Fruit fly (Drosophila melanogaster) Kc167 (cell line): ENCODE measurements around the gene CG5235.

Experiments
- Myc ChIP-seq: fragments of >200 bp; optimal IDR thresholded peaks from 2 replicates; lab custom pipeline; 2017; ENCODE audit warnings: missing external identifiers
- Sin3A ChIP-seq: fragments of >200 bp; optimal IDR thresholded peaks from 2 replicates; lab custom pipeline; 2018; ENCODE audit warnings: missing external identifiers
- h ChIP-seq: fragments of >200 bp; optimal IDR thresholded peaks from 3 replicates; lab custom pipeline; 2018; ENCODE audit warnings: missing external identifiers
- insv ChIP-seq: fragments of >200 bp; optimal IDR thresholded peaks from 3 replicates; lab custom pipeline; 2018; ENCODE audit warnings: missing external identifiers
- psq ChIP-seq: fragments of >200 bp; optimal IDR thresholded peaks from 2 replicates; lab custom pipeline; 2017; ENCODE audit warnings: missing external identifiers
- ttk ChIP-seq: sonication (Bioruptor generic); optimal IDR thresholded peaks from 2 replicates; lab custom pipeline; 2017; ENCODE audit warnings: missing external identifiers

CG5235 gene

dm6 chr3L:16112069-16112820, 22.1 kb upstream of the CG5235 start, which contains the start of gene Zn72D:
Gene Zn72D, minus strand, starts transcription at chr3L:16112626.
- TF ChIP-seq psq (lab: Kevin White, UChicago), result no peak
- TF ChIP-seq Sin3A, result no peak
- no peak for TF ChIP-seq h (lab: Kevin White, UChicago)
- no peak for TF ChIP-seq ttk
- no peak for TF ChIP-seq insv (lab: Kevin White, UChicago)
- TF ChIP-seq Myc (lab: Kevin White, UChicago), result no peak

dm6 chr3L:16105528-16105927, 15.3 kb upstream of the CG5235 start, which contains the start of the genes IntS9 and CG43295:
Gene IntS9, minus strand, starts transcription at chr3L:16105627.
Gene CG43295, plus strand, starts transcription at chr3L:16105852.
- TF ChIP-seq Sin3A (no peak), psq (lab: Kevin White, UChicago) (no peak), h (lab: Kevin White, UChicago) (no peak), insv (lab: Kevin White, UChicago) (no peak), ttk (no peak), Myc (lab: Kevin White, UChicago) (no peak)

DNA sequence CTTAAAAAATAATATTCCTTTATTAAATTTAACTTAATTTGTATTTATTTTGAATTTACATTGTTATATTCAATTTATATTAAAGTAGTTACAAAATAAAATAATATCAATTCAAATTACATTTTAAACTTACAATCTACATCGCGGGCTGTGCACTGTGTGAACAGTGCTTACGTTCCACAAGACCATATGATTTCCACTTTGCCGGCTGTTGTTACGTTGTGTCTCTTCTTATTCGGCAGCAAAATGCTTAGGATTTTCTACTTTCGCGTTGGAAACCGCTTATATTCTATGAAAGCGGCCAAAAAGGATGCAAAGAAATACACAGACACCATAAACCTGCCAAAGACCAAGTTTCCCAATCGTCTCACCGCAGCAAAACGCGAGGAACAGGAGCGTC, 9.9 kb upstream of the CG5235 start, which contains the start of gene IleRS-m:
Gene IleRS-m, plus strand, starts transcription at position 222 of the 400 bp plus-strand sequence.
- TF ChIP-seq psq (lab: Kevin White, UChicago) (no peak), ttk (no peak), Sin3A (no peak), h (lab: Kevin White, UChicago) (no peak), insv (lab: Kevin White, UChicago) (no peak), Myc (lab: Kevin White, UChicago) (no peak)

- TF ChIP-seq insv (lab: Kevin White, UChicago) (no peak), ttk (no peak), Sin3A (no peak), psq (lab: Kevin White, UChicago) (no peak), h (lab: Kevin White, UChicago) (no peak), Myc (lab: Kevin White, UChicago) (no peak)
These were observed 7.2 kb upstream of the CG5235 start, which contains the start of the genes CG13074 and ATPsynbetaL for dm6 chr3L:16097393-16097884. Gene CG13074, minus strand, starts transcription at chr3L:16097493. Gene ATPsynbetaL, plus strand, starts transcription at chr3L:16097834.

- TF ChIP-seq psq (lab: Kevin White, UChicago) (no peak), Myc (lab: Kevin White, UChicago) (no peak), h (lab: Kevin White, UChicago) (no peak), insv (lab: Kevin White, UChicago) (no peak), Sin3A (no peak), ttk (no peak)
These were observed 2.8 kb downstream of the CG5235 start, which contains the start of gene Tasp1 for dm6 chr3L:16087323-16087816. Gene Tasp1, minus strand, starts transcription at chr3L:16087525.

- TF ChIP-seq psq (lab: Kevin White, UChicago), result no peak
- no peak for TF ChIP-seq h (lab: Kevin White, UChicago)
- TF ChIP-seq Myc (lab: Kevin White, UChicago), result no peak
- TF ChIP-seq insv (lab: Kevin White, UChicago), result no peak
- TF ChIP-seq ttk, result no peak
These were observed 6.5 kb downstream of the CG5235 start, which contains the start of gene CG13075 for dm6 chr3L:16083693-16084092. Gene CG13075, plus strand, starts transcription at chr3L:16083993.

- TF ChIP-seq insv (lab: Kevin White, UChicago) (no peak), psq (lab: Kevin White, UChicago) (no peak), Myc (lab: Kevin White, UChicago) (no peak), ttk (no peak), Sin3A (no peak), h (lab: Kevin White, UChicago) (no peak)
These were observed 7.9 kb downstream of the CG5235 start, which contains the start of gene CG33258 for dm6 chr3L:16082251-16082650. Gene CG33258, plus strand, starts transcription at chr3L:16082551.

DNA sequence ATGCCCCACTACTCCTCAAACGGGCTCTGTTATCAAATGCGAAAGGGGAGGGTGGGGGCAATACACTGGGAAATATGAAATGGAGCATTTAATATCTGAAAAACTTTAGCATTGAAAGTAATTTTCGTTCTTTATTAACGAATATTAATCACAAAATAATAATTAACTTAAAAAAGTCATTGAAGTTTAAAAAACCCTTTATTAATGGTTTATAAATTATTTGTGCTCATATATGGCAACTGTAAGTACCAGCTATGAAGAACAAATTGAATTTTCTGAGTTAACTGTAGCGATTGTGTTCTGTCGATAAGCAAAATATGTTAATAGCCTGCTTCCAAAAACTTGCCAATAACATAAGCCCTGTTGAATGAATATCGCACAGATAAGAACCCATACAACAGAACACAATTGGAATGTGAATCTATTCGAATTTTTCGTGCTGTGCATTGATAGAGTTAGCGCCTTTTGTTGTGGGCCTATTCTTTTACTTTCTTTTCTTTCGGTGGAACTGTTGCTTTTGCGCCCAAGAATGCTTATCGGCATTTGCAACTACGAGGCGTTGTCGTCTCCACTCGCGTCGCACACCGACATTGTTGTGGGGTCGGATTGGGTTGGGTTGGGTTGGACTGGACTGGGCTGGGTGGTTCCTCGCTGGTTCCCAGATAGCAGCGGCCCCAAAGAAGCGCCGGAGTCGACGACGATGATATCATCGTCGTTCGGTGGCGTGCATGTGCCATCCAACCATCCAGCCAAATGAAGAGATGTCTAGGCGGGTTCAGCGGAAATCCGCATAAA, 29.2 kb downstream of the CG5235 start:
- no peak for TF ChIP-seq Sin3A
- no peak for TF ChIP-seq Myc (lab: Kevin White, UChicago)
- TF ChIP-seq insv (lab: Kevin White, UChicago), result no peak
- no peak for TF ChIP-seq h (lab: Kevin White, UChicago)
- no peak for TF ChIP-seq psq (lab: Kevin White, UChicago)
- no peak for TF ChIP-seq ttk

- TF ChIP-seq insv (lab: Kevin White, UChicago) (no peak), h (lab: Kevin White, UChicago) (no peak), psq (lab: Kevin White, UChicago) (no peak), ttk (no peak), Sin3A (no peak), Myc (lab: Kevin White, UChicago) (no peak)
These were observed 33.9 kb downstream of the CG5235 start for dm6 chr3L:16056101-16056891.

dm6 chr3L:16054095-16054494, 36.1 kb downstream of the CG5235 start:
- TF ChIP-seq insv (lab: Kevin White, UChicago) (no peak), Myc (lab: Kevin White, UChicago) (no peak), h (lab: Kevin White, UChicago) (no peak)
